Fruit fly (Drosophila melanogaster) whole organism, embryonic: Measurements from ENCODE around the gene a10.

ENCODE experiments used
- Atf3 ChIP-seq: fragments of 200-800 bp; sonication (Bioruptor generic); optimal IDR thresholded peaks from 3 replicates; lab custom pipeline; 2016; ENCODE audit warnings: missing biosample characterization, missing genetic modification characterization
- CG10565 ChIP-seq: fragments of 200-800 bp; sonication (Bioruptor generic); optimal IDR thresholded peaks from 3 replicates; lab custom pipeline; 2016; ENCODE audit warnings: missing biosample characterization, mild to moderate bottlenecking, missing genetic modification characterization
- CG11398 ChIP-seq: fragments of 200-800 bp; sonication (Bioruptor generic); optimal IDR thresholded peaks from 2 replicates; lab custom pipeline; 2016; ENCODE audit warnings: missing biosample characterization, missing genetic modification characterization
- CG11504 ChIP-seq: fragments of 200-800 bp; sonication (Bioruptor generic); optimal IDR thresholded peaks from 3 replicates; lab custom pipeline; 2019; ENCODE audit warnings: missing biosample characterization, mild to moderate bottlenecking, missing genetic modification characterization, moderate library complexity
- CG12071 ChIP-seq: fragments of 200-800 bp; sonication (Bioruptor generic); optimal IDR thresholded peaks from 3 replicates; lab custom pipeline; 2018; ENCODE audit warnings: missing biosample characterization, mild to moderate bottlenecking, missing genetic modification characterization
- CG12744 ChIP-seq: fragments of 200-800 bp; sonication (Bioruptor generic); optimal IDR thresholded peaks from 2 replicates; lab custom pipeline; 2016; ENCODE audit warnings: missing biosample characterization, missing genetic modification characterization
- CG13894 ChIP-seq: fragments of 200-800 bp; sonication (Bioruptor generic); optimal IDR thresholded peaks from 3 replicates; lab custom pipeline; 2018; ENCODE audit warnings: missing biosample characterization, mild to moderate bottlenecking, missing genetic modification characterization, moderate library complexity
- CG15011 ChIP-seq: fragments of 200-800 bp; sonication (Bioruptor generic); optimal IDR thresholded peaks from 3 replicates; lab custom pipeline; 2018; ENCODE audit warnings: missing biosample characterization, mild to moderate bottlenecking, missing genetic modification characterization
- CG17186 ChIP-seq: fragments of 200-800 bp; sonication (Bioruptor generic); optimal IDR thresholded peaks from 3 replicates; lab custom pipeline; 2017; ENCODE audit warnings: missing biosample characterization, missing genetic modification reagents, missing genetic modification characterization
- CG17359 ChIP-seq: fragments of 200-800 bp; sonication (Bioruptor generic); optimal IDR thresholded peaks from 3 replicates; lab custom pipeline; 2018; ENCODE audit warnings: missing biosample characterization, mild to moderate bottlenecking, missing genetic modification characterization, moderate library complexity
- CG17568 ChIP-seq: fragments of 200-800 bp; sonication (Bioruptor generic); optimal IDR thresholded peaks from 2 replicates; lab custom pipeline; 2018; ENCODE audit warnings: missing biosample characterization, mild to moderate bottlenecking, missing genetic modification characterization, moderate library complexity
- CG18764 ChIP-seq: fragments of 200-800 bp; sonication (Bioruptor generic); optimal IDR thresholded peaks from 3 replicates; lab custom pipeline; 2016; ENCODE audit warnings: missing biosample characterization, missing genetic modification characterization
- CG30403 ChIP-seq: fragments of 200-800 bp; sonication (Bioruptor generic); optimal IDR thresholded peaks from 3 replicates; lab custom pipeline; 2016; ENCODE audit warnings: missing biosample characterization, missing genetic modification characterization
- CG6765 ChIP-seq: fragments of 200-800 bp; sonication (Bioruptor generic); optimal IDR thresholded peaks from 3 replicates; lab custom pipeline; 2017; ENCODE audit warnings: missing biosample characterization, mild to moderate bottlenecking, missing genetic modification characterization
- CG6854 ChIP-seq: fragments of 200-800 bp; sonication (Bioruptor generic); optimal IDR thresholded peaks from 3 replicates; lab custom pipeline; 2017; ENCODE audit warnings: missing biosample characterization, mild to moderate bottlenecking, missing genetic modification characterization
- CG7372 ChIP-seq: fragments of 200-800 bp; sonication (Bioruptor generic); IDR thresholded peaks from 2 replicates; pipeline ENCODE4 v1.3.6; 2022; ENCODE audit warnings: missing biosample characterization, missing genetic modification characterization
- CG9932 ChIP-seq: fragments of 200-800 bp; sonication (Bioruptor generic); IDR thresholded peaks from 2 replicates; pipeline ENCODE4 v1.3.6; 2022; ENCODE audit warnings: missing biosample characterization, missing genetic modification characterization
- CTCF ChIP-seq: fragments of 200-800 bp; sonication (Bioruptor generic); optimal IDR thresholded peaks from 2 replicates; lab custom pipeline; 2017; ENCODE audit warnings: missing biosample characterization, mild to moderate bottlenecking, missing genetic modification characterization, moderate library complexity
- E2f1 ChIP-seq: fragments of 200-800 bp; sonication (Bioruptor generic); IDR thresholded peaks from 2 replicates; pipeline ENCODE4 v1.3.6; 2022; ENCODE audit warnings: missing biosample characterization, missing genetic modification characterization
- Eip74EF ChIP-seq, 2 experiments: fragments of 200-800 bp in 1 of 2; fragments of >200 bp in 1 of 2; sonication (Bioruptor generic) in 1 of 2; optimal IDR thresholded peaks; 2 replicates each; lab custom pipeline; 2017 to 2019; ENCODE audit warnings: missing biosample characterization in 2 of 2, missing genetic modification characterization in 2 of 2, mild to moderate bottlenecking in 1 of 2, moderate library complexity in 1 of 2
- HmgD ChIP-seq: fragments of 200-800 bp; sonication (Bioruptor generic); optimal IDR thresholded peaks from 3 replicates; lab custom pipeline; 2016; ENCODE audit warnings: missing biosample characterization, missing genetic modification characterization
- Hmr ChIP-seq: fragments of 200-800 bp; sonication (Bioruptor generic); optimal IDR thresholded peaks from 3 replicates; lab custom pipeline; 2017; ENCODE audit warnings: mild to moderate bottlenecking, missing biosample characterization, missing genetic modification reagents, missing genetic modification characterization
- Hr3 ChIP-seq: fragments of 200-800 bp; sonication (Bioruptor generic); optimal IDR thresholded peaks from 3 replicates; lab custom pipeline; 2016; ENCODE audit warnings: missing biosample characterization, missing genetic modification characterization
- Hr39 ChIP-seq: fragments of >200 bp; optimal IDR thresholded peaks from 2 replicates; lab custom pipeline; 2017
- Hr51 ChIP-seq, 2 experiments: fragments of 200-800 bp; sonication (Bioruptor generic); optimal IDR thresholded peaks; 2 replicates in 1 of 2; 3 replicates in 1 of 2; lab custom pipeline; 2016 to 2018; ENCODE audit warnings: missing biosample characterization in 2 of 2, missing genetic modification characterization in 2 of 2, mild to moderate bottlenecking in 1 of 2, moderate library complexity in 1 of 2
- Kr ChIP-seq: fragments of 200-800 bp; sonication (Bioruptor generic); optimal IDR thresholded peaks from 2 replicates; lab custom pipeline; 2017; ENCODE audit warnings: missing biosample characterization, mild to moderate bottlenecking, missing genetic modification characterization
- Nf-YC ChIP-seq: fragments of 200-800 bp; optimal IDR thresholded peaks from 3 replicates; lab custom pipeline; 2019; ENCODE audit warnings: missing biosample characterization, mild to moderate bottlenecking, missing genetic modification characterization, moderate library complexity
- Ssrp ChIP-seq: fragments of 200-800 bp; sonication (Bioruptor generic); optimal IDR thresholded peaks from 2 replicates; lab custom pipeline; 2018; ENCODE audit warnings: missing biosample characterization, mild to moderate bottlenecking, missing genetic modification characterization, moderate library complexity
- abd-A ChIP-seq: fragments of 200-800 bp; sonication (Bioruptor generic); optimal IDR thresholded peaks from 3 replicates; lab custom pipeline; 2019; ENCODE audit warnings: missing biosample characterization, mild to moderate bottlenecking, missing genetic modification characterization, moderate library complexity
- az2 ChIP-seq: fragments of 200-800 bp; sonication (Bioruptor generic); optimal IDR thresholded peaks from 3 replicates; lab custom pipeline; 2016; ENCODE audit warnings: missing biosample characterization, missing genetic modification characterization
- bigmax ChIP-seq: fragments of 200-800 bp; sonication (Bioruptor generic); optimal IDR thresholded peaks from 2 replicates; lab custom pipeline; 2018; ENCODE audit warnings: missing biosample characterization, mild to moderate bottlenecking, missing genetic modification characterization
- cwo ChIP-seq: fragments of 200-800 bp; sonication (Bioruptor generic); optimal IDR thresholded peaks from 3 replicates; lab custom pipeline; 2017; ENCODE audit warnings: missing biosample characterization, missing genetic modification characterization, mild to moderate bottlenecking, moderate library complexity, missing genetic modification reagents
- emc ChIP-seq: fragments of 200-800 bp; sonication (Bioruptor generic); optimal IDR thresholded peaks from 2 replicates; lab custom pipeline; 2016; ENCODE audit warnings: missing biosample characterization, missing genetic modification characterization
- eve ChIP-seq, 2 experiments: fragments of >200 bp; optimal IDR thresholded peaks; 2 replicates each; lab custom pipeline; 2017; ENCODE audit warnings: missing biosample characterization in 2 of 2, missing genetic modification characterization in 2 of 2
- fd3F ChIP-seq: fragments of 200-800 bp; sonication (Bioruptor generic); optimal IDR thresholded peaks from 2 replicates; lab custom pipeline; 2018; ENCODE audit warnings: missing biosample characterization, mild to moderate bottlenecking, missing genetic modification characterization, moderate library complexity
- gcm2 ChIP-seq: fragments of 200-800 bp; sonication (Bioruptor generic); optimal IDR thresholded peaks from 2 replicates; lab custom pipeline; 2016; ENCODE audit warnings: missing biosample characterization, missing genetic modification characterization
- h ChIP-seq: fragments of >200 bp; optimal IDR thresholded peaks from 2 replicates; lab custom pipeline; 2017
- mld ChIP-seq: fragments of 200-800 bp; sonication (Bioruptor generic); IDR thresholded peaks from 3 replicates; pipeline ENCODE4 v1.3.6; 2022; ENCODE audit warnings: missing biosample characterization, missing genetic modification characterization; ENCODE audit not compliant: partially characterized antibody
- nmo ChIP-seq: fragments of 200-800 bp; sonication (Bioruptor generic); optimal IDR thresholded peaks from 2 replicates; lab custom pipeline; 2018; ENCODE audit warnings: missing biosample characterization, mild to moderate bottlenecking, missing genetic modification characterization, moderate library complexity
- nom ChIP-seq: fragments of 200-800 bp; sonication (Bioruptor generic); optimal IDR thresholded peaks from 2 replicates; lab custom pipeline; 2017; ENCODE audit warnings: missing biosample characterization, missing genetic modification characterization, mild to moderate bottlenecking, moderate library complexity, missing genetic modification reagents
- pfk ChIP-seq: fragments of 200-800 bp; sonication (Bioruptor generic); optimal IDR thresholded peaks from 2 replicates; lab custom pipeline; 2018; ENCODE audit warnings: missing biosample characterization, mild to moderate bottlenecking, missing genetic modification characterization, moderate library complexity
- pita ChIP-seq: fragments of 200-800 bp; sonication (Bioruptor generic); optimal IDR thresholded peaks from 2 replicates; lab custom pipeline; 2017; ENCODE audit warnings: missing biosample characterization, mild to moderate bottlenecking, missing genetic modification characterization
- pros ChIP-seq: fragments of 200-800 bp; sonication (Bioruptor generic); optimal IDR thresholded peaks from 3 replicates; lab custom pipeline; 2019; ENCODE audit warnings: missing biosample characterization, mild to moderate bottlenecking, missing genetic modification characterization, moderate library complexity
- shn ChIP-seq: fragments of 200-800 bp; sonication (Bioruptor generic); optimal IDR thresholded peaks from 3 replicates; lab custom pipeline; 2016; ENCODE audit warnings: missing biosample characterization, missing genetic modification characterization
- slou ChIP-seq: fragments of 200-800 bp; sonication (Bioruptor generic); optimal IDR thresholded peaks from 3 replicates; lab custom pipeline; 2016; ENCODE audit warnings: missing biosample characterization, missing genetic modification characterization
- sr ChIP-seq: fragments of 200-800 bp; sonication (Bioruptor generic); IDR thresholded peaks from 3 replicates; pipeline ENCODE4 v1.3.6; 2022; ENCODE audit warnings: missing biosample characterization, missing genetic modification characterization
- stwl ChIP-seq: fragments of 200-800 bp; sonication (Bioruptor generic); optimal IDR thresholded peaks from 3 replicates; lab custom pipeline; 2018; ENCODE audit warnings: missing biosample characterization, mild to moderate bottlenecking, missing genetic modification characterization, moderate library complexity
- tgo ChIP-seq: fragments of 200-800 bp; sonication (Bioruptor generic); IDR thresholded peaks from 3 replicates; pipeline ENCODE4 v1.3.6; 2022; ENCODE audit warnings: missing biosample characterization, missing genetic modification characterization
- trem ChIP-seq: fragments of 200-800 bp; optimal IDR thresholded peaks from 3 replicates; lab custom pipeline; 2019; ENCODE audit warnings: missing biosample characterization, mild to moderate bottlenecking, missing genetic modification characterization, moderate library complexity
- zen2 ChIP-seq: fragments of 200-800 bp; sonication (Bioruptor generic); IDR thresholded peaks from 3 replicates; pipeline ENCODE4 v1.3.6; 2022; ENCODE audit warnings: missing biosample characterization, missing genetic modification characterization; ENCODE audit not compliant: partially characterized antibody

a10 gene

DNA sequence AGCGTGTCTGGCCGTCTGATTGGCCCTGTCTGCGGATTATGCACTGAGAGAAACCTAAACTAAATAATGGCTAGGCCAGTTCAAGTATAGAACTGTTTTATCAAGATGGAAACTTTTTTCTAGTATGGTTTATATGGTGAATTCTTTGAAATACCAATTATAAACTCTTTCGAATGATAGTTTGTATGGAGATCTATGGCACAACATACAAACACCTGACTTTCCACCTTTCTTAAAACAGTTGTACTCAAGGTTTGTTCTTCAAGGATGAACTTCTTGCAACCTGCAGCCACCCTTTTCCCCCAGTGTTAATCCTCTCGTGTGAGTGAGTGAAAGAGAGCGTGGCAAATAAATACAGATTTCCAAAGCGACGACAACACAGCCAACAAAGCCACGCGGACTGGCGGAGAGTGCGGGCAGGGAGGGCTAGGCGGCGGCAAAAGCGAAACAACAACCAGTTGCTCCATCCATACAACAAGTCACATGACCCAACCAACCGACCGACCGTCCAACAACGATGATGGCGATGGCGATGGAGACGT, 19.3 kb downstream of the a10 start (continued):
- TF ChIP-seq E2f1 (peak; percentile 80), shn (peak; percentile 92), CG11398 (GFP tag; lab: Kevin White, UChicago) (peak; percentile 87), slou (GFP tag; lab: Kevin White, UChicago) (peak; percentile 73), CG17359 (tag; lab: Kevin White, UChicago) (peak; percentile 72), Kr (no peak), eve (GFP tag; optimal IDR thresholded peaks at IDR 0.05; lab: Kevin White, UChicago) (peak in 1 of 2 experiments; percentile 78), CG17568 (GFP tag; lab: Kevin White, UChicago) (peak; percentile 72), HmgD (peak; percentile 78), Hmr (GFP tag; lab: Kevin White, UChicago) (peak; percentile 87), zen2 (GFP tag; lab: Robert Waterston, UW) (no peak), Eip74EF (GFP tag; optimal IDR thresholded peaks at IDR 0.05; lab: Kevin White, UChicago) (peak in 1 of 2 experiments; percentile 82), CG13894 (tag; lab: Kevin White, UChicago) (peak; percentile 40), tgo (peak; percentile 91), Hr39 (no peak), CG30403 (peak; percentile 93), CG12744 (peak; percentile 65), CG9932 (GFP tag; lab: Robert Waterston, UW) (peak; percentile 79), Hr3 (GFP tag; lab: Kevin White, UChicago) (peak; percentile 76), pita (no peak), stwl (tag; lab: Kevin White, UChicago) (no peak), CG10565 (GFP tag; lab: Kevin White, UChicago) (peak; percentile 39), Ssrp (tag; lab: Kevin White, UChicago) (peak; percentile 85), Hr51 (GFP tag; optimal IDR thresholded peaks at IDR 0.05; lab: Kevin White, UChicago) (peak; percentile 82 to 95), Nf-YC (tag; lab: Kevin White, UChicago) (peak; percentile 74), pros (no peak), mld (GFP tag; lab: Robert Waterston, UW) (no peak), CG6765 (GFP tag; lab: Kevin White, UChicago) (peak; percentile 75), nmo (GFP tag; lab: Kevin White, UChicago) (peak; percentile 93), CG17186 (GFP tag; lab: Kevin White, UChicago) (peak; percentile 70), CG18764 (GFP tag; lab: Kevin White, UChicago) (peak; percentile 75), gcm2 (GFP tag; lab: Kevin White, UChicago) (peak; percentile 74), nom (GFP tag; lab: Kevin White, UChicago) (peak; percentile 89), CG7372 (GFP tag; lab: Robert Waterston, UW) (peak; percentile 82), sr (GFP tag; lab: Robert Waterston, UW) (0 out of 3 replicates have a peak, but pooled peaks have one; percentile 19), trem (peak; percentile 23), CG12071 (GFP tag; lab: Kevin White, UChicago) (peak; percentile 72), CG15011 (GFP tag; lab: Kevin White, UChicago) (peak; percentile 85), abd-A (tag; lab: Kevin White, UChicago) (peak; percentile 12), CTCF (peak; percentile 50), emc (GFP tag; lab: Kevin White, UChicago) (peak; percentile 90), cwo (peak; percentile 68), bigmax (GFP tag; lab: Kevin White, UChicago) (no peak), h (no peak), CG6854 (GFP tag; lab: Kevin White, UChicago) (peak; percentile 73), pfk (GFP tag; lab: Kevin White, UChicago) (no peak), fd3F (GFP tag; lab: Kevin White, UChicago) (peak; percentile 88), CG11504 (peak; percentile 93), Atf3 (GFP tag; lab: Kevin White, UChicago) (peak; percentile 71), az2 (peak; percentile 82)
